Fruit fly (Drosophila melanogaster) whole organism, embryonic: Measurements from ENCODE around the gene Ask1.

Experiments used
- Abd-B ChIP-seq: fragments of 200-800 bp; sonication (Bioruptor generic); optimal IDR thresholded peaks from 2 replicates; lab custom pipeline; 2018; ENCODE audit warnings: missing biosample characterization, mild to moderate bottlenecking, missing genetic modification characterization, moderate library complexity
- Blimp-1 ChIP-seq: fragments of 200-800 bp; sonication (Bioruptor generic); optimal IDR thresholded peaks from 3 replicates; lab custom pipeline; 2018; ENCODE audit warnings: missing biosample characterization, missing genetic modification characterization, mild to moderate bottlenecking, moderate library complexity, missing genetic modification reagents
- CG12219 ChIP-seq: fragments of 200-800 bp; sonication (Bioruptor generic); optimal IDR thresholded peaks from 3 replicates; lab custom pipeline; 2018; ENCODE audit warnings: missing biosample characterization, mild to moderate bottlenecking, missing genetic modification characterization
- CG12236 ChIP-seq: fragments of 200-800 bp; sonication (Bioruptor generic); optimal IDR thresholded peaks from 2 replicates; lab custom pipeline; 2016; ENCODE audit warnings: missing biosample characterization, missing genetic modification characterization
- CG1233 ChIP-seq: fragments of 200-800 bp; sonication (Bioruptor generic); optimal IDR thresholded peaks from 4 replicates; lab custom pipeline; 2018; ENCODE audit warnings: missing biosample characterization, mild to moderate bottlenecking, missing genetic modification characterization
- CG12769 ChIP-seq: fragments of 200-800 bp; sonication (Bioruptor generic); optimal IDR thresholded peaks from 2 replicates; lab custom pipeline; 2019; ENCODE audit warnings: missing biosample characterization, mild to moderate bottlenecking, missing genetic modification characterization, moderate library complexity
- CG13287 ChIP-seq: fragments of 200-800 bp; sonication (Bioruptor generic); IDR thresholded peaks from 2 replicates; pipeline ENCODE4 v1.3.6; 2022; ENCODE audit warnings: missing biosample characterization, missing genetic modification characterization; ENCODE audit not compliant: partially characterized antibody
- CG14860 ChIP-seq: fragments of 200-800 bp; sonication (Bioruptor generic); IDR thresholded peaks from 3 replicates; pipeline ENCODE4 v1.3.6; 2022; ENCODE audit warnings: missing biosample characterization, missing genetic modification characterization; ENCODE audit not compliant: partially characterized antibody
- CG15073 ChIP-seq: fragments of 200-800 bp; sonication (Bioruptor generic); optimal IDR thresholded peaks from 2 replicates; lab custom pipeline; 2016; ENCODE audit warnings: missing biosample characterization, missing genetic modification characterization
- CG18262 ChIP-seq: fragments of 200-800 bp; optimal IDR thresholded peaks from 3 replicates; lab custom pipeline; 2019; ENCODE audit warnings: missing biosample characterization, mild to moderate bottlenecking, missing genetic modification characterization, moderate library complexity
- CG2875 ChIP-seq: fragments of 200-800 bp; sonication (Bioruptor generic); optimal IDR thresholded peaks from 2 replicates; lab custom pipeline; 2017; ENCODE audit warnings: missing biosample characterization, mild to moderate bottlenecking, missing genetic modification characterization, missing genetic modification reagents
- CG30431 ChIP-seq: fragments of 200-800 bp; sonication (Bioruptor generic); optimal IDR thresholded peaks from 2 replicates; lab custom pipeline; 2017; ENCODE audit warnings: missing biosample characterization, missing genetic modification characterization
- CG31388 ChIP-seq: fragments of 200-800 bp; sonication (Bioruptor generic); optimal IDR thresholded peaks from 2 replicates; lab custom pipeline; 2016; ENCODE audit warnings: missing biosample characterization, missing genetic modification characterization
- CG3407 ChIP-seq: fragments of 200-800 bp; sonication (Bioruptor generic); optimal IDR thresholded peaks from 2 replicates; lab custom pipeline; 2018; ENCODE audit warnings: missing biosample characterization, mild to moderate bottlenecking, missing genetic modification characterization
- CG34224 ChIP-seq: fragments of 200-800 bp; sonication (Bioruptor generic); IDR thresholded peaks from 3 replicates; pipeline ENCODE4 v1.3.6; 2022; ENCODE audit warnings: missing biosample characterization, missing genetic modification characterization; ENCODE audit not compliant: partially characterized antibody
- CG4328 ChIP-seq: fragments of 200-800 bp; sonication (Bioruptor generic); optimal IDR thresholded peaks from 3 replicates; lab custom pipeline; 2017; ENCODE audit warnings: missing biosample characterization, missing genetic modification reagents, missing genetic modification characterization
- CG6765 ChIP-seq: fragments of 200-800 bp; sonication (Bioruptor generic); optimal IDR thresholded peaks from 3 replicates; lab custom pipeline; 2017; ENCODE audit warnings: missing biosample characterization, mild to moderate bottlenecking, missing genetic modification characterization
- CG6854 ChIP-seq: fragments of 200-800 bp; sonication (Bioruptor generic); optimal IDR thresholded peaks from 3 replicates; lab custom pipeline; 2017; ENCODE audit warnings: missing biosample characterization, mild to moderate bottlenecking, missing genetic modification characterization
- CG7963 ChIP-seq: fragments of 200-800 bp; sonication (Bioruptor generic); IDR thresholded peaks from 3 replicates; pipeline ENCODE4 v1.3.6; 2022; ENCODE audit warnings: missing biosample characterization, missing genetic modification characterization; ENCODE audit not compliant: partially characterized antibody
- CG7987 ChIP-seq: fragments of 200-800 bp; sonication (Bioruptor generic); optimal IDR thresholded peaks from 2 replicates; lab custom pipeline; 2018; ENCODE audit warnings: missing biosample characterization, mild to moderate bottlenecking, missing genetic modification characterization, moderate library complexity
- D ChIP-seq, 2 experiments: fragments of 200-800 bp in 1 of 2; fragments of >200 bp in 1 of 2; sonication (Bioruptor generic) in 1 of 2; optimal IDR thresholded peaks; 2 replicates in 1 of 2; 3 replicates in 1 of 2; lab custom pipeline; 2017; ENCODE audit warnings: mild to moderate bottlenecking in 1 of 2, missing biosample characterization in 1 of 2, missing genetic modification characterization in 1 of 2, missing genetic modification reagents in 1 of 2
- D19A ChIP-seq: fragments of 200-800 bp; optimal IDR thresholded peaks from 3 replicates; lab custom pipeline; 2019; ENCODE audit warnings: missing biosample characterization, mild to moderate bottlenecking, missing genetic modification characterization, moderate library complexity
- Gug ChIP-seq: fragments of 200-800 bp; sonication (Bioruptor generic); IDR thresholded peaks from 4 replicates; pipeline ENCODE4 v1.3.6; 2022; ENCODE audit warnings: missing biosample characterization, missing genetic modification characterization
- HLHmδ ChIP-seq: fragments of 200-800 bp; sonication (Bioruptor generic); optimal IDR thresholded peaks from 2 replicates; lab custom pipeline; 2018; ENCODE audit warnings: missing biosample characterization, mild to moderate bottlenecking, missing genetic modification characterization, moderate library complexity
- HmgZ ChIP-seq: fragments of 200-800 bp; sonication (Bioruptor generic); optimal IDR thresholded peaks from 2 replicates; lab custom pipeline; 2018; ENCODE audit warnings: missing biosample characterization, mild to moderate bottlenecking, missing genetic modification characterization
- MTF-1 ChIP-seq: fragments of 200-800 bp; sonication (Bioruptor generic); optimal IDR thresholded peaks from 2 replicates; lab custom pipeline; 2018; ENCODE audit warnings: missing biosample characterization, mild to moderate bottlenecking, missing genetic modification characterization, borderline replicate concordance
- NK7.1 ChIP-seq: fragments of 200-800 bp; sonication (Bioruptor generic); optimal IDR thresholded peaks from 3 replicates; lab custom pipeline; 2016; ENCODE audit warnings: missing biosample characterization, missing genetic modification characterization
- NfI ChIP-seq: fragments of 200-800 bp; sonication (Bioruptor generic); optimal IDR thresholded peaks from 3 replicates; lab custom pipeline; 2018; ENCODE audit warnings: missing biosample characterization, mild to moderate bottlenecking, missing genetic modification characterization, moderate library complexity
- Spps ChIP-seq: fragments of 200-800 bp; sonication (Bioruptor generic); optimal IDR thresholded peaks from 2 replicates; lab custom pipeline; 2018; ENCODE audit warnings: missing biosample characterization, mild to moderate bottlenecking, missing genetic modification characterization
- Sry-β ChIP-seq: fragments of 200-800 bp; sonication (Bioruptor generic); optimal IDR thresholded peaks from 2 replicates; lab custom pipeline; 2018; ENCODE audit warnings: missing biosample characterization, mild to moderate bottlenecking, missing genetic modification characterization, moderate library complexity
- br ChIP-seq: fragments of >200 bp; optimal IDR thresholded peaks from 2 replicates; lab custom pipeline; 2017
- cas ChIP-seq: fragments of 200-800 bp; sonication (Bioruptor generic); IDR thresholded peaks from 2 replicates; pipeline ENCODE4 v1.3.6; 2022; ENCODE audit warnings: missing biosample characterization, missing genetic modification characterization
- da ChIP-seq: fragments of 200-800 bp; sonication (Bioruptor generic); optimal IDR thresholded peaks from 2 replicates; lab custom pipeline; 2016; ENCODE audit warnings: missing biosample characterization, missing genetic modification characterization
- dysf ChIP-seq: fragments of 200-800 bp; sonication (Bioruptor generic); IDR thresholded peaks from 3 replicates; pipeline ENCODE4 v1.3.6; 2022; ENCODE audit warnings: missing biosample characterization, missing genetic modification characterization
- ind ChIP-seq: fragments of 200-800 bp; sonication (Bioruptor generic); optimal IDR thresholded peaks from 3 replicates; lab custom pipeline; 2016; ENCODE audit warnings: missing biosample characterization, missing genetic modification characterization
- lbe ChIP-seq: fragments of 200-800 bp; sonication (Bioruptor generic); optimal IDR thresholded peaks from 2 replicates; lab custom pipeline; 2016; ENCODE audit warnings: missing biosample characterization, mild to moderate bottlenecking, missing genetic modification characterization
- lov ChIP-seq, 2 experiments: fragments of 200-800 bp in 1 of 2; fragments of >200 bp in 1 of 2; sonication (Bioruptor generic) in 1 of 2; IDR thresholded peaks in 1 of 2; optimal IDR thresholded peaks in 1 of 2; 2 replicates in 1 of 2; 3 replicates in 1 of 2; pipeline versions ENCODE4 v1.3.6 to Lab custom; 2017 to 2022; ENCODE audit warnings: missing biosample characterization in 1 of 2, missing genetic modification characterization in 1 of 2
- maf-S ChIP-seq: fragments of 200-800 bp; sonication (Bioruptor generic); optimal IDR thresholded peaks from 2 replicates; lab custom pipeline; 2016; ENCODE audit warnings: missing biosample characterization, missing genetic modification characterization
- pita ChIP-seq: fragments of 200-800 bp; sonication (Bioruptor generic); optimal IDR thresholded peaks from 2 replicates; lab custom pipeline; 2017; ENCODE audit warnings: missing biosample characterization, mild to moderate bottlenecking, missing genetic modification characterization
- pros ChIP-seq: fragments of 200-800 bp; sonication (Bioruptor generic); optimal IDR thresholded peaks from 3 replicates; lab custom pipeline; 2019; ENCODE audit warnings: missing biosample characterization, mild to moderate bottlenecking, missing genetic modification characterization, moderate library complexity
- sc ChIP-seq, 3 experiments: fragments of >200 bp in 2 of 3; fragments of 200-800 bp in 1 of 3; sonication (Bioruptor generic) in 1 of 3; optimal IDR thresholded peaks; 2 replicates in 2 of 3; 3 replicates in 1 of 3; lab custom pipeline; 2017; ENCODE audit warnings: mild to moderate bottlenecking in 1 of 3, missing biosample characterization in 1 of 3, missing genetic modification characterization in 1 of 3, missing genetic modification reagents in 1 of 3
- sens ChIP-seq: fragments of 200-800 bp; sonication (Bioruptor generic); peaks from one replicate; lab custom pipeline; 2016; ENCODE audit warnings: missing biosample characterization, missing genetic modification characterization
- shn ChIP-seq: fragments of 200-800 bp; sonication (Bioruptor generic); optimal IDR thresholded peaks from 3 replicates; lab custom pipeline; 2016; ENCODE audit warnings: missing biosample characterization, missing genetic modification characterization
- sr ChIP-seq: fragments of 200-800 bp; sonication (Bioruptor generic); IDR thresholded peaks from 3 replicates; pipeline ENCODE4 v1.3.6; 2022; ENCODE audit warnings: missing biosample characterization, missing genetic modification characterization
- tap ChIP-seq: fragments of 200-800 bp; optimal IDR thresholded peaks from 3 replicates; lab custom pipeline; 2019; ENCODE audit warnings: missing biosample characterization, mild to moderate bottlenecking, missing genetic modification characterization, moderate library complexity
- usp ChIP-seq: fragments of >200 bp; optimal IDR thresholded peaks from 2 replicates; lab custom pipeline; 2017; ENCODE audit warnings: missing biosample characterization, missing genetic modification characterization
- vvl ChIP-seq: fragments of 200-800 bp; sonication (Bioruptor generic); IDR thresholded peaks from 2 replicates; pipeline ENCODE4 v1.3.6; 2022; ENCODE audit warnings: missing biosample characterization, missing genetic modification characterization
- zfh2 ChIP-seq: fragments of 200-800 bp; sonication (Bioruptor generic); optimal IDR thresholded peaks from 2 replicates; lab custom pipeline; 2016; ENCODE audit warnings: missing biosample characterization, missing genetic modification characterization

Gene Ask1

DNA sequence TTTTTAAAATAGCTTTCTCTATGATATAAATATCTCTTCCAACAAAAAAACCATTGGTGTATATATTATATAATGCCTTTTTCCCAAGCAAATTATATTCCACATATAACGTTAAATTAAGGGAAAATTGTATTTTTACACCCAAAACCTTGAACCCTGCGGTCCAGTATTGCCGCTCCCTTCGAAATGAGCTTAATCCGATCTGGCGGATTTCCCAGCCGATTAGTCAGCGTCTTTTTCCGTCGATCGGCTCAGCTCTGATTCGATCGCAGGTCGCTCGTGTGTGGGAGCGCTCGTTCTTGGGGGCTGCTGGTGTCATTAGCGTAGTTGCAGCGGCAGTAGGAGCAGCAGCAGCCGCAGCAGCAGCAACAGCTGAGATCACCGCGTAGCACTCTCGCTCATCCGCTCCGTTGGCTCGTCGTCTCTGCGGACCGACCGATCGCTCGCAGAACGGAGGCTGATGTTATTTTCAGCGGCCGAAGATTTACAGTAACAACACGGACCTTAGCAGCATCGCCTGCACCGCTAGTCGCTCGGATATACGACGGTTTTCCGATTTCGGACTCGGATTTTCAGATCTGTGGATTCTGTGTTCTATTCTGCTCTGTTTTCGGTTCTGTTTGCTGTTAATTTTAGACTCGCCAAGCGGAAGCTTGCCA lies 10.9 kb downstream of the Ask1 start, which contains the start of gene CG4733 (continued):
- no peak for TF ChIP-seq maf-S (GFP tag; lab: Kevin White, UChicago)
- no peak for TF ChIP-seq CG6854
- no peak for TF ChIP-seq MTF-1 (GFP tag; lab: Kevin White, UChicago)
- TF ChIP-seq da (GFP tag; lab: Kevin White, UChicago) = no peak
- no peak for TF ChIP-seq CG4328 (GFP tag; lab: Kevin White, UChicago)
- TF ChIP-seq CG7987 (GFP tag; lab: Kevin White, UChicago) = no peak
- no peak for TF ChIP-seq CG2875
- no peak for TF ChIP-seq CG6765 (GFP tag; lab: Kevin White, UChicago)
- TF ChIP-seq br (lab: Kevin White, UChicago) = no peak
- TF ChIP-seq zfh2 = no peak
- no peak for TF ChIP-seq CG7963 (GFP tag; lab: Robert Waterston, UW)
- no peak for TF ChIP-seq CG12219 (GFP tag; lab: Kevin White, UChicago)
- peak; percentile 45 for TF ChIP-seq HLHmδ (GFP tag; lab: Kevin White, UChicago)
- TF ChIP-seq cas = 0 out of 2 replicates have a peak, but pooled peaks have one; percentile 23
- TF ChIP-seq NfI (GFP tag; lab: Kevin White, UChicago) = peak; percentile 8
- no peak for TF ChIP-seq usp (GFP tag; lab: Kevin White, UChicago)
- TF ChIP-seq dysf (GFP tag; lab: Robert Waterston, UW) = no peak
- TF ChIP-seq vvl (GFP tag; lab: Robert Waterston, UW) = no peak
- no peak for TF ChIP-seq lov (optimal IDR thresholded peaks at IDR 0.05; lab: Kevin White, UChicago)
- no peak for TF ChIP-seq lov (GFP tag; IDR thresholded peaks at IDR 0.05; lab: Robert Waterston, UW)
- no peak for TF ChIP-seq NK7.1 (GFP tag; lab: Kevin White, UChicago)
- TF ChIP-seq Abd-B = no peak
- TF ChIP-seq pita = no peak
- peak; percentile 5 for TF ChIP-seq shn (GFP tag; lab: Kevin White, UChicago)
- TF ChIP-seq CG18262 (tag; lab: Kevin White, UChicago) = peak; percentile 43
- TF ChIP-seq CG12236 (GFP tag; lab: Kevin White, UChicago) = no peak
- peak; percentile 66; the same call in 1 of the 3 replicates for TF ChIP-seq sr (GFP tag; lab: Robert Waterston, UW)
- peak; percentile 79 for TF ChIP-seq CG12769
- no peak for TF ChIP-seq sc (optimal IDR thresholded peaks at IDR 0.05; lab: Kevin White, UChicago)
- no peak for TF ChIP-seq sc (GFP tag; optimal IDR thresholded peaks at IDR 0.05; lab: Kevin White, UChicago)
- no peak for TF ChIP-seq lbe (GFP tag; lab: Kevin White, UChicago)
- no peak for TF ChIP-seq pros (GFP tag; lab: Kevin White, UChicago)
- TF ChIP-seq CG30431 (GFP tag; lab: Kevin White, UChicago) = no peak
- TF ChIP-seq Spps (tag; lab: Kevin White, UChicago) = no peak
- TF ChIP-seq CG3407 (GFP tag; lab: Kevin White, UChicago) = no peak
- TF ChIP-seq CG14860 (GFP tag; lab: Robert Waterston, UW) = no peak
- TF ChIP-seq Gug (GFP tag; lab: Robert Waterston, UW) = no peak
- TF ChIP-seq CG34224 = 0 out of 3 replicates have a peak, but pooled peaks have one; percentile 15
- no peak for TF ChIP-seq CG15073 (GFP tag; lab: Kevin White, UChicago)
- no peak for TF ChIP-seq ind (GFP tag; lab: Kevin White, UChicago)
- no peak for TF ChIP-seq Blimp-1
- TF ChIP-seq D (optimal IDR thresholded peaks at IDR 0.05; lab: Kevin White, UChicago) = no peak
- TF ChIP-seq D (GFP tag; optimal IDR thresholded peaks at IDR 0.05; lab: Kevin White, UChicago) = no peak
- no peak for TF ChIP-seq tap
- peak; percentile 97 for TF ChIP-seq Sry-β
- TF ChIP-seq CG31388 (GFP tag; lab: Kevin White, UChicago) = no peak
- no peak for TF ChIP-seq CG1233
- TF ChIP-seq HmgZ (tag; lab: Kevin White, UChicago) = no peak
- no peak for TF ChIP-seq D19A (tag; lab: Kevin White, UChicago)
- TF ChIP-seq CG13287 (GFP tag; lab: Robert Waterston, UW) = peak; percentile 30
- peak; percentile 57 for TF ChIP-seq sens
